Fruit fly (Drosophila melanogaster) whole organism, prepupa: ENCODE data around the gene LpR2.

Experiments
- Blimp-1 ChIP-seq: fragments of 200-800 bp; sonication (Bioruptor generic); optimal IDR thresholded peaks from 3 replicates; lab custom pipeline; 2017; ENCODE audit warnings: missing biosample characterization, missing genetic modification characterization, mild to moderate bottlenecking, moderate library complexity, missing genetic modification reagents
- CG11762 ChIP-seq: fragments of 200-800 bp; sonication (Bioruptor generic); optimal IDR thresholded peaks from 3 replicates; lab custom pipeline; 2016; ENCODE audit warnings: missing biosample characterization, missing genetic modification characterization; ENCODE audit not compliant: insufficient read depth
- CG11902 ChIP-seq: fragments of 200-800 bp; sonication (Bioruptor generic); optimal IDR thresholded peaks from 3 replicates; lab custom pipeline; 2016; ENCODE audit warnings: missing biosample characterization, missing genetic modification characterization
- CG16779 ChIP-seq: fragments of 200-800 bp; sonication (Bioruptor generic); optimal IDR thresholded peaks from 3 replicates; lab custom pipeline; 2017; ENCODE audit warnings: missing biosample characterization, mild to moderate bottlenecking, missing genetic modification characterization
- CG3032 ChIP-seq: fragments of 200-800 bp; optimal IDR thresholded peaks from 2 replicates; lab custom pipeline; 2019; ENCODE audit warnings: missing biosample characterization, mild to moderate bottlenecking, missing genetic modification characterization, moderate library complexity
- CG31627 ChIP-seq: fragments of 200-800 bp; sonication (Bioruptor generic); optimal IDR thresholded peaks from 3 replicates; lab custom pipeline; 2016; ENCODE audit warnings: missing biosample characterization, missing genetic modification characterization
- CG32006 ChIP-seq: fragments of 200-800 bp; sonication (Bioruptor generic); optimal IDR thresholded peaks from 3 replicates; lab custom pipeline; 2017; ENCODE audit warnings: missing biosample characterization, mild to moderate bottlenecking, missing genetic modification characterization
- CG34406 ChIP-seq: fragments of 200-800 bp; sonication (Bioruptor generic); optimal IDR thresholded peaks from 3 replicates; lab custom pipeline; 2016; ENCODE audit warnings: missing biosample characterization, missing genetic modification characterization
- CG3919 ChIP-seq: fragments of 200-800 bp; sonication (Bioruptor generic); optimal IDR thresholded peaks from 3 replicates; lab custom pipeline; 2016; ENCODE audit warnings: missing biosample characterization, missing genetic modification characterization
- CG4318 ChIP-seq: fragments of 200-800 bp; sonication (Bioruptor generic); optimal IDR thresholded peaks from 3 replicates; lab custom pipeline; 2017; ENCODE audit warnings: missing biosample characterization, mild to moderate bottlenecking, missing genetic modification characterization
- CG6163 ChIP-seq: fragments of 200-800 bp; sonication (Bioruptor generic); IDR thresholded peaks from 3 replicates; pipeline ENCODE4 v1.3.6; 2022; ENCODE audit warnings: missing biosample characterization, missing genetic modification characterization
- CG6808 ChIP-seq: fragments of 200-800 bp; sonication (Bioruptor generic); optimal IDR thresholded peaks from 3 replicates; lab custom pipeline; 2017; ENCODE audit warnings: missing biosample characterization, missing genetic modification characterization, mild to moderate bottlenecking, moderate library complexity, missing genetic modification reagents
- CG6854 ChIP-seq: fragments of 200-800 bp; sonication (Bioruptor generic); optimal IDR thresholded peaks from 2 replicates; lab custom pipeline; 2017; ENCODE audit warnings: missing biosample characterization, mild to moderate bottlenecking, missing genetic modification characterization
- CG7368 ChIP-seq: fragments of 200-800 bp; sonication (Bioruptor generic); optimal IDR thresholded peaks from 3 replicates; lab custom pipeline; 2016; ENCODE audit warnings: missing biosample characterization, missing genetic modification characterization
- CG9139 ChIP-seq: fragments of 200-800 bp; sonication (Bioruptor generic); optimal IDR thresholded peaks from 3 replicates; lab custom pipeline; 2017; ENCODE audit warnings: missing biosample characterization, mild to moderate bottlenecking, missing genetic modification characterization
- Eip78C ChIP-seq: fragments of 200-800 bp; sonication (Bioruptor generic); peaks from one replicate; lab custom pipeline; 2016; ENCODE audit warnings: missing biosample characterization, missing genetic modification characterization
- Ets21C ChIP-seq: fragments of 200-800 bp; sonication (Bioruptor generic); optimal IDR thresholded peaks from 3 replicates; lab custom pipeline; 2016; ENCODE audit warnings: missing biosample characterization, missing genetic modification characterization
- Ets96B ChIP-seq: fragments of 200-800 bp; optimal IDR thresholded peaks from 2 replicates; lab custom pipeline; 2019; ENCODE audit warnings: missing biosample characterization, mild to moderate bottlenecking, missing genetic modification characterization, moderate library complexity
- Gug ChIP-seq: fragments of 200-800 bp; sonication (Bioruptor generic); IDR thresholded peaks from 2 replicates; pipeline ENCODE4 v1.3.6; 2022; ENCODE audit warnings: missing biosample characterization, missing genetic modification characterization
- OdsH ChIP-seq: fragments of 200-800 bp; sonication (Bioruptor generic); optimal IDR thresholded peaks from 3 replicates; lab custom pipeline; 2016; ENCODE audit warnings: missing biosample characterization, missing genetic modification characterization
- Smox ChIP-seq: fragments of 200-800 bp; sonication (Bioruptor generic); optimal IDR thresholded peaks from 3 replicates; lab custom pipeline; 2016; ENCODE audit warnings: missing biosample characterization, missing genetic modification characterization
- Sox102F ChIP-seq: fragments of 200-800 bp; sonication (Bioruptor generic); optimal IDR thresholded peaks from 2 replicates; lab custom pipeline; 2016; ENCODE audit warnings: missing biosample characterization, mild to moderate bottlenecking, missing genetic modification characterization
- Sox15 ChIP-seq: fragments of 200-800 bp; sonication (Bioruptor generic); optimal IDR thresholded peaks from 3 replicates; lab custom pipeline; 2016; ENCODE audit warnings: missing biosample characterization, missing genetic modification characterization
- achi ChIP-seq: fragments of 200-800 bp; sonication (Bioruptor generic); optimal IDR thresholded peaks from 3 replicates; lab custom pipeline; 2016; ENCODE audit warnings: missing biosample characterization, missing genetic modification characterization
- cyc ChIP-seq: fragments of 200-800 bp; sonication (Bioruptor generic); optimal IDR thresholded peaks from 3 replicates; lab custom pipeline; 2016; ENCODE audit warnings: missing biosample characterization, missing genetic modification characterization
- dac ChIP-seq: fragments of 200-800 bp; sonication (Bioruptor generic); optimal IDR thresholded peaks from 2 replicates; lab custom pipeline; 2017; ENCODE audit warnings: missing biosample characterization, mild to moderate bottlenecking, missing genetic modification characterization
- dsx ChIP-seq: fragments of 200-800 bp; optimal IDR thresholded peaks from 3 replicates; lab custom pipeline; 2019; ENCODE audit warnings: missing biosample characterization, mild to moderate bottlenecking, missing genetic modification characterization, moderate library complexity; ENCODE audit not compliant: poor library complexity, severe bottlenecking
- eg ChIP-seq: fragments of 200-800 bp; sonication (Bioruptor generic); IDR thresholded peaks from 3 replicates; pipeline ENCODE4 v1.3.6; 2022; ENCODE audit warnings: missing biosample characterization, missing genetic modification characterization
- fd85E ChIP-seq: fragments of 200-800 bp; sonication (Bioruptor generic); optimal IDR thresholded peaks from 3 replicates; lab custom pipeline; 2016; ENCODE audit warnings: missing biosample characterization, missing genetic modification characterization
- pdm3 ChIP-seq: fragments of 200-800 bp; sonication (Bioruptor generic); optimal IDR thresholded peaks from 3 replicates; lab custom pipeline; 2016; ENCODE audit warnings: missing biosample characterization, missing genetic modification characterization
- ss ChIP-seq, 2 experiments: fragments of 200-800 bp; sonication (Bioruptor generic); optimal IDR thresholded peaks; 2 replicates in 1 of 2; 3 replicates in 1 of 2; lab custom pipeline; 2017 to 2018; ENCODE audit warnings: mild to moderate bottlenecking in 2 of 2, missing biosample characterization in 2 of 2, missing genetic modification characterization in 2 of 2, moderate library complexity in 1 of 2
- svp ChIP-seq: fragments of 200-800 bp; sonication (Bioruptor generic); peaks from one replicate; lab custom pipeline; 2016; ENCODE audit warnings: missing biosample characterization, missing genetic modification characterization
- topi ChIP-seq: fragments of 200-800 bp; sonication (Bioruptor generic); optimal IDR thresholded peaks from 3 replicates; lab custom pipeline; 2016; ENCODE audit warnings: missing biosample characterization, missing genetic modification characterization
- vri ChIP-seq: fragments of 200-800 bp; sonication (Bioruptor generic); optimal IDR thresholded peaks from 3 replicates; lab custom pipeline; 2016; ENCODE audit warnings: missing biosample characterization, mild to moderate bottlenecking, missing genetic modification characterization

LpR2 gene

DNA sequence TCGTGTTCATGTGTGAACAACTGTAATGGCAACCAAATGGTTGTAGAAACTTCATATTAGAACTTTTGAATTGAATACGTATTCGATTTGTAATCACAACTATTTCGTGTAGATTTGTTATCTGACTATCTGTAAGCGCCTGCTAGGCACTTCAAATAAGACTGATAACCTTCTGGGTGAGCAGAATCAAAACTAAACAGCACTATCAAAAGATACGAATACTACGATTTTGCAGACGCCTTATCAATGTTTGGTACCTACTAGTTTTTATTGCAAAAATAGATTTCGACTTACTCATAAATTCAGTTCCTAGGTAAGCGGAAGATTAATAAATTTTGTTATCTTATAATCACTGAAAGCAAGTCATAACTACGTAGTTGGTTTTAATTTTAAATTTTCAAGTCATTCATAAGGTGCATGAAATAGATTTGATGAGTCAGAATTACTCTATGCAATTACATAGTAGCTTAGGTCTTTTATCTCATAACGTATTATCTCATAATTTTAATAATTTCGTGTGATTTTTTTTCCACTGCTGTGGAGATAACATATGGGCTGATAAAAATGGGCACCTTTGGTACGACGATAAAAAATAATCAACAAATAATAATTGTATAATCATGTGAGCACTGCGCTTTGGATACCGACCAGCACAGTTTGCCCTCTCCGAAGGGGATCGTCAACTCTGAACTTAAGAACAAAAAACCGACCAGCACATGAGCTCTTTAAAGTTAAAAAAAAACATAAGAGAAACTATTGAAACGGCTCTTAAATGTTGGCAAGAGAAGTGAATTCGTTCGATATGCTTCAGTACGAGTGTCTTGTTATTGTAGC is 5.1 kb downstream of the LpR2 start:
- TF ChIP-seq Gug (GFP tag; lab: Robert Waterston, UW), result no peak
- TF ChIP-seq vri (GFP tag; lab: Kevin White, UChicago), result peak; percentile 59

DNA sequence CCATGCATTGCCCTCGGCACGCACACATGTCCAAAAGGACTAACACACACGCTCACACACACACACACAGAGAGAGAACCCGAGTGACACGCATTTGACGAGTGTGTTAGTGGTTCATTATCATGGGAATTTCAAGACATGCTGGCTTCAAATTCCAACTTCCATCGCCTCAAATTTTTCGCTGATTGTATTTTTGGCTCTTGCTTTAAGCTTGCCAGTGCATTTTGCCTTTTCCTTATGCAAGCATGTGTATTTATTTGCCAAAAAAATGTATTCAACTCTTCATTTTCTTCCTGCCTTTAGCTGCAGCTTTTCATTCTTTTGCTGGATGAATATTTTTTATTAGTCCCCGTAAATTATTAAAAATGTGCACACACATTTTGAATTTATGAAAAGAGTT is 16.5 kb downstream of the LpR2 start:
- TF ChIP-seq Smox (GFP tag; lab: Kevin White, UChicago) (no peak), CG6808 (GFP tag; lab: Kevin White, UChicago) (no peak)

DNA sequence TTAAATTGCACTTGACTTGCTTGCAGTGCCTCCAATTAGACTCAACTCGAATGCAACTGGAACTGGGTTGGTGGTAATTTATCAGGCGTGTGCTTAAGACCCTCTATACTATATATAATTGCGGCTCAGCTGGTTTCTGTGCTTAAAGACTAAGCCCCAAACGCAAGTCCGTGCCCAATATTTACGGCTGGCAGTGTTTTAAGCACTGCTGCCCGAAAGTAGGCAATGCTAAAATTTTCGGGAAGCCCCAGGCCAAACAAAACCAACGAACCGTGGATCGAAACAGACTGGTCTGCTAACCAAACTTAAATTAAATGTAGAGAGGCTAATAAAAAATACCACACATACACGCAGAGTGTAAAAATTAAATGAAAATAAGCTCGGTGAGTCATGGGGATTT is 19.2 kb downstream of the LpR2 start:
- TF ChIP-seq svp (GFP tag; lab: Kevin White, UChicago) (peak; percentile 34), Eip78C (GFP tag; lab: Kevin White, UChicago) (peak; percentile 53), eg (no peak), CG6808 (GFP tag; lab: Kevin White, UChicago) (no peak)

dm6 chr3R:25720024-25720574 is 20.2 kb downstream of the LpR2 start:
- TF ChIP-seq Sox15 (GFP tag; lab: Kevin White, UChicago) (no peak), CG31627 (GFP tag; lab: Kevin White, UChicago) (no peak), CG6808 (GFP tag; lab: Kevin White, UChicago) (no peak), Sox102F (GFP tag; lab: Kevin White, UChicago) (no peak), CG16779 (tag; lab: Kevin White, UChicago) (no peak), ss (GFP tag; optimal IDR thresholded peaks at IDR 0.05; lab: Kevin White, UChicago) (no peak), cyc (no peak)
- TF ChIP-seq, all 60 proteins: peak for 0

DNA sequence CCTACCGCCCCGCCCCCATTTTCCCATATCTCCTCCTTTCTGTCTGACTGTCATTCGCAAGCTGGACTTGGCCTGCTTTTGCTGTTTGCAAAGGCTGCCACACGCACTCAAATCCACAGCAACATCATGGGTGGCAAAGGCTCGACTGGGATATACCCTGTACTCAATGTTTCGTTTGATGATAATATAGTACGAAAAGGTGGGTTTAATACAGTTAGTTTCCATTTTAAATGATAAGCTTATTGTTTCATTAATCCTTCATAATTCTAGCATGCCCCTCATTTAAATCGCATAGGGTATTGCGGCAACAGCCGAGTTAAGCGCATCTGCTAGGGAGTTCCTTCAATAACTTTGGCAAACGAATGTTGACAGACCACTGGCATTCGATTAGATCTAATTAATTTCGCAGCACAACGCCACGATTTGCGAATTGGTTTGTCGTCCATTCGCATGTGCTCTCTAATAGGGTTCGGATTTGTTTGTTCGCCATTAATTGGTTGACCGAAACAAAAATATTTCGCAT is 46.0 kb downstream of the LpR2 start:
- no peak for TF ChIP-seq CG11902 (GFP tag; lab: Kevin White, UChicago)
- no peak for TF ChIP-seq topi (GFP tag; lab: Kevin White, UChicago)
- TF ChIP-seq fd85E, result no peak
- TF ChIP-seq CG7368 (GFP tag; lab: Kevin White, UChicago), result no peak
- TF ChIP-seq dsx (GFP tag; lab: Kevin White, UChicago), result no peak
- TF ChIP-seq CG3032 (tag; lab: Kevin White, UChicago), result no peak
- TF ChIP-seq CG31627 (GFP tag; lab: Kevin White, UChicago), result no peak
- TF ChIP-seq CG9139 (GFP tag; lab: Kevin White, UChicago), result no peak
- TF ChIP-seq, all 60 proteins: peak for 0

dm6 chr3R:25686698-25687420 is 53.4 kb downstream of the LpR2 start, which contains the start of gene CLS:
CLS (minus strand) TSS chr3R:25687370.
- peak; percentile 97 for TF ChIP-seq svp (GFP tag; lab: Kevin White, UChicago)
- peak; percentile 51 for TF ChIP-seq Eip78C (GFP tag; lab: Kevin White, UChicago)
- TF ChIP-seq CG6163 (GFP tag; lab: Robert Waterston, UW), result 0 out of 3 replicates have a peak, but pooled peaks have one; percentile 3
- TF ChIP-seq Ets21C, result no peak
- no peak for TF ChIP-seq dsx (GFP tag; lab: Kevin White, UChicago)
- TF ChIP-seq dac, result no peak
- TF ChIP-seq achi (GFP tag; lab: Kevin White, UChicago), result no peak

DNA sequence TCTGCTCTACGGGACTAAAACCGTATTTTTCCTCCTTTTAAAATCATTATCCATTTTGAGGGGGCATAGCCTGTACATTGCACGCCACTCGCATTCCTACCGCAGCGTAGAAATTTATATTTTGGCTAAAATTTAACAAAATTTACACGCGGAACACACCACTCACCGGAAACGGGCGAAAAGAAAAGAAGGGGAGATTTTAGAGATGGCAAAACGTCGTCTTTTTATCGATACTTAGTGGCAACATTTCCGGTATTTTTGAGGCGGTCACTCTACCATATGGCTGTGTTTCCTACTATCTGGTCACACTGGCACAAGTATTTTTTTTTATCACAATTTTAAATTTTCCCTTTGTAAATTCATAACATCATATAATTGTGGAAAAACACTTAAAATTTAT is 55.4 kb downstream of the LpR2 start, which contains the start of gene RpL27:
Gene RpL27, minus strand, starts transcription at position 193 of the 400 bp plus-strand sequence.
- peak; percentile 64 for TF ChIP-seq CG34406 (GFP tag; lab: Kevin White, UChicago)
- TF ChIP-seq CG3919 (GFP tag; lab: Kevin White, UChicago), result peak; percentile 75
- peak; percentile 62 for TF ChIP-seq pdm3 (GFP tag; lab: Kevin White, UChicago)
- peak; percentile 94 for TF ChIP-seq Eip78C (GFP tag; lab: Kevin White, UChicago)
- TF ChIP-seq OdsH (GFP tag; lab: Kevin White, UChicago), result peak; percentile 67
- TF ChIP-seq CG4318 (GFP tag; lab: Kevin White, UChicago), result no peak
- no peak for TF ChIP-seq Sox15 (GFP tag; lab: Kevin White, UChicago)
- TF ChIP-seq dac, result no peak
- TF ChIP-seq CG6163 (GFP tag; lab: Robert Waterston, UW), result peak; percentile 80
- peak; percentile 66 for TF ChIP-seq Blimp-1 (GFP tag; lab: Kevin White, UChicago)
- TF ChIP-seq CG11762 (GFP tag; lab: Kevin White, UChicago), result peak; percentile 56
- no peak for TF ChIP-seq CG11902 (GFP tag; lab: Kevin White, UChicago)
- peak; percentile 39 for TF ChIP-seq Ets96B (tag; lab: Kevin White, UChicago)
- peak; percentile 75 for TF ChIP-seq CG9139 (GFP tag; lab: Kevin White, UChicago)
- no peak for TF ChIP-seq CG32006 (GFP tag; lab: Kevin White, UChicago)
- peak; percentile 93 for TF ChIP-seq CG6854 (GFP tag; lab: Kevin White, UChicago)
